Fruit fly (Drosophila melanogaster) whole organism, embryonic: Measurements from ENCODE around the gene dUTPase.

Source experiments
- BtbVII ChIP-seq: fragments of 200-800 bp; sonication (Bioruptor generic); optimal IDR thresholded peaks from 3 replicates; lab custom pipeline; 2017; ENCODE audit warnings: missing biosample characterization, mild to moderate bottlenecking, missing genetic modification characterization
- CG12219 ChIP-seq: fragments of 200-800 bp; sonication (Bioruptor generic); optimal IDR thresholded peaks from 3 replicates; lab custom pipeline; 2018; ENCODE audit warnings: missing biosample characterization, mild to moderate bottlenecking, missing genetic modification characterization
- CG12769 ChIP-seq: fragments of 200-800 bp; sonication (Bioruptor generic); optimal IDR thresholded peaks from 2 replicates; lab custom pipeline; 2019; ENCODE audit warnings: missing biosample characterization, mild to moderate bottlenecking, missing genetic modification characterization, moderate library complexity
- CG13894 ChIP-seq: fragments of 200-800 bp; sonication (Bioruptor generic); optimal IDR thresholded peaks from 3 replicates; lab custom pipeline; 2018; ENCODE audit warnings: missing biosample characterization, mild to moderate bottlenecking, missing genetic modification characterization, moderate library complexity
- CG15601 ChIP-seq: fragments of 200-800 bp; sonication (Bioruptor generic); optimal IDR thresholded peaks from 3 replicates; lab custom pipeline; 2019; ENCODE audit warnings: missing biosample characterization, mild to moderate bottlenecking, missing genetic modification characterization, moderate library complexity
- CG17186 ChIP-seq: fragments of 200-800 bp; sonication (Bioruptor generic); optimal IDR thresholded peaks from 3 replicates; lab custom pipeline; 2017; ENCODE audit warnings: missing biosample characterization, missing genetic modification reagents, missing genetic modification characterization
- CG17361 ChIP-seq: fragments of 200-800 bp; sonication (Bioruptor generic); IDR thresholded peaks from 3 replicates; pipeline ENCODE4 v1.3.6; 2022; ENCODE audit warnings: missing biosample characterization, missing genetic modification characterization
- CG17912 ChIP-seq: fragments of 200-800 bp; sonication (Bioruptor generic); optimal IDR thresholded peaks from 2 replicates; lab custom pipeline; 2018; ENCODE audit warnings: missing biosample characterization, mild to moderate bottlenecking, missing genetic modification characterization
- CG18476 ChIP-seq: fragments of 200-800 bp; sonication (Bioruptor generic); optimal IDR thresholded peaks from 2 replicates; lab custom pipeline; 2016; ENCODE audit warnings: missing biosample characterization, mild to moderate bottlenecking, missing genetic modification characterization
- CG30403 ChIP-seq: fragments of 200-800 bp; sonication (Bioruptor generic); optimal IDR thresholded peaks from 3 replicates; lab custom pipeline; 2016; ENCODE audit warnings: missing biosample characterization, missing genetic modification characterization
- CG31224 ChIP-seq: fragments of 200-800 bp; sonication (Bioruptor generic); IDR thresholded peaks from 2 replicates; pipeline ENCODE4 v1.3.6; 2022; ENCODE audit warnings: missing biosample characterization, missing genetic modification characterization
- CG4617 ChIP-seq: fragments of 200-800 bp; sonication (Bioruptor generic); optimal IDR thresholded peaks from 3 replicates; lab custom pipeline; 2016; ENCODE audit warnings: missing biosample characterization, missing genetic modification characterization, borderline replicate concordance
- CG4820 ChIP-seq: fragments of 200-800 bp; sonication (Bioruptor generic); optimal IDR thresholded peaks from 3 replicates; lab custom pipeline; 2016; ENCODE audit warnings: missing biosample characterization, missing genetic modification characterization
- CG7928 ChIP-seq: fragments of 200-800 bp; sonication (Bioruptor generic); optimal IDR thresholded peaks from 2 replicates; lab custom pipeline; 2017; ENCODE audit warnings: missing biosample characterization, mild to moderate bottlenecking, missing genetic modification characterization
- CG8388 ChIP-seq: fragments of 200-800 bp; sonication (Bioruptor generic); optimal IDR thresholded peaks from 2 replicates; lab custom pipeline; 2019; ENCODE audit warnings: missing biosample characterization, mild to moderate bottlenecking, missing genetic modification characterization, moderate library complexity
- CG8924 ChIP-seq: fragments of 200-800 bp; optimal IDR thresholded peaks from 3 replicates; lab custom pipeline; 2019; ENCODE audit warnings: missing biosample characterization, mild to moderate bottlenecking, missing genetic modification characterization, moderate library complexity
- CG9727 ChIP-seq: fragments of 200-800 bp; sonication (Bioruptor generic); optimal IDR thresholded peaks from 3 replicates; lab custom pipeline; 2017; ENCODE audit warnings: missing biosample characterization, mild to moderate bottlenecking, missing genetic modification characterization
- D19B ChIP-seq: fragments of 200-800 bp; sonication (Bioruptor generic); optimal IDR thresholded peaks from 2 replicates; lab custom pipeline; 2017; ENCODE audit warnings: missing biosample characterization, mild to moderate bottlenecking, missing genetic modification characterization
- Dad ChIP-seq: fragments of 200-800 bp; sonication (Bioruptor generic); optimal IDR thresholded peaks from 3 replicates; lab custom pipeline; 2016; ENCODE audit warnings: missing biosample characterization, missing genetic modification characterization
- Dip2 ChIP-seq: fragments of 200-800 bp; sonication (Bioruptor generic); IDR thresholded peaks from 2 replicates; pipeline ENCODE4 v1.3.6; 2022; ENCODE audit warnings: missing biosample characterization, missing genetic modification characterization
- Ets65A ChIP-seq: fragments of 200-800 bp; sonication (Bioruptor generic); peaks from one replicate; lab custom pipeline; 2016; ENCODE audit warnings: missing biosample characterization, missing genetic modification characterization
- Fer2 ChIP-seq: fragments of 200-800 bp; sonication (Bioruptor generic); optimal IDR thresholded peaks from 2 replicates; lab custom pipeline; 2018; ENCODE audit warnings: missing biosample characterization, mild to moderate bottlenecking, missing genetic modification characterization, moderate library complexity
- Hmx ChIP-seq: fragments of 200-800 bp; sonication (Bioruptor generic); optimal IDR thresholded peaks from 2 replicates; lab custom pipeline; 2016; ENCODE audit warnings: missing biosample characterization, missing genetic modification characterization
- Hr3 ChIP-seq: fragments of 200-800 bp; sonication (Bioruptor generic); optimal IDR thresholded peaks from 3 replicates; lab custom pipeline; 2016; ENCODE audit warnings: missing biosample characterization, missing genetic modification characterization
- Hr39 ChIP-seq: fragments of >200 bp; optimal IDR thresholded peaks from 2 replicates; lab custom pipeline; 2017
- Meics ChIP-seq: fragments of 200-800 bp; sonication (Bioruptor generic); optimal IDR thresholded peaks from 2 replicates; lab custom pipeline; 2017; ENCODE audit warnings: missing biosample characterization, mild to moderate bottlenecking, missing genetic modification characterization
- NFAT ChIP-seq: fragments of 200-800 bp; sonication (Bioruptor generic); IDR thresholded peaks from 2 replicates; pipeline ENCODE4 v1.3.6; 2022; ENCODE audit warnings: missing biosample characterization, missing genetic modification characterization
- Opbp ChIP-seq: fragments of 200-800 bp; sonication (Bioruptor generic); IDR thresholded peaks from 3 replicates; pipeline ENCODE4 v1.3.6; 2022; ENCODE audit warnings: missing biosample characterization, missing genetic modification characterization; ENCODE audit not compliant: partially characterized antibody
- Spps ChIP-seq: fragments of 200-800 bp; sonication (Bioruptor generic); optimal IDR thresholded peaks from 2 replicates; lab custom pipeline; 2018; ENCODE audit warnings: missing biosample characterization, mild to moderate bottlenecking, missing genetic modification characterization
- Trl ChIP-seq, 3 experiments: fragments of >200 bp in 2 of 3; fragments of 200-800 bp in 1 of 3; sonication (Bioruptor generic) in 1 of 3; optimal IDR thresholded peaks; 2 replicates in 1 of 3; 3 replicates in 2 of 3; lab custom pipeline; 2016 to 2017; ENCODE audit warnings: missing biosample characterization in 1 of 3, missing genetic modification characterization in 1 of 3
- abd-A ChIP-seq: fragments of 200-800 bp; sonication (Bioruptor generic); optimal IDR thresholded peaks from 3 replicates; lab custom pipeline; 2019; ENCODE audit warnings: missing biosample characterization, mild to moderate bottlenecking, missing genetic modification characterization, moderate library complexity
- chinmo ChIP-seq: fragments of 200-800 bp; sonication (Bioruptor generic); IDR thresholded peaks from 4 replicates; pipeline ENCODE4 v1.3.6; 2022; ENCODE audit warnings: missing biosample characterization, missing genetic modification characterization; ENCODE audit not compliant: partially characterized antibody
- cwo ChIP-seq: fragments of 200-800 bp; sonication (Bioruptor generic); optimal IDR thresholded peaks from 3 replicates; lab custom pipeline; 2017; ENCODE audit warnings: missing biosample characterization, missing genetic modification characterization, mild to moderate bottlenecking, moderate library complexity, missing genetic modification reagents
- dysf ChIP-seq: fragments of 200-800 bp; sonication (Bioruptor generic); IDR thresholded peaks from 3 replicates; pipeline ENCODE4 v1.3.6; 2022; ENCODE audit warnings: missing biosample characterization, missing genetic modification characterization
- ems ChIP-seq: fragments of 200-800 bp; sonication (Bioruptor generic); optimal IDR thresholded peaks from 3 replicates; lab custom pipeline; 2016; ENCODE audit warnings: missing biosample characterization, missing genetic modification characterization
- gfzf ChIP-seq: fragments of 200-800 bp; sonication (Bioruptor generic); optimal IDR thresholded peaks from 2 replicates; lab custom pipeline; 2016; ENCODE audit warnings: missing biosample characterization, mild to moderate bottlenecking, missing genetic modification characterization, moderate library complexity
- hkb ChIP-seq, 2 experiments: fragments of 200-800 bp in 1 of 2; fragments of >200 bp in 1 of 2; sonication (Bioruptor generic) in 1 of 2; IDR thresholded peaks in 1 of 2; optimal IDR thresholded peaks in 1 of 2; 2 replicates each; pipeline versions ENCODE4 v1.3.6 to Lab custom; 2017 to 2022; ENCODE audit warnings: missing biosample characterization in 1 of 2, missing genetic modification characterization in 1 of 2
- insv ChIP-seq, 2 experiments: fragments of 200-800 bp; sonication (Bioruptor generic); optimal IDR thresholded peaks; 3 replicates each; lab custom pipeline; 2016 to 2018; ENCODE audit warnings: missing biosample characterization in 2 of 2, missing genetic modification characterization in 2 of 2
- jigr1 ChIP-seq: fragments of 200-800 bp; sonication (Bioruptor generic); IDR thresholded peaks from 3 replicates; pipeline ENCODE4 v1.3.6; 2022; ENCODE audit warnings: missing biosample characterization, missing genetic modification characterization
- lov ChIP-seq, 2 experiments: fragments of 200-800 bp in 1 of 2; fragments of >200 bp in 1 of 2; sonication (Bioruptor generic) in 1 of 2; IDR thresholded peaks in 1 of 2; optimal IDR thresholded peaks in 1 of 2; 2 replicates in 1 of 2; 3 replicates in 1 of 2; pipeline versions ENCODE4 v1.3.6 to Lab custom; 2017 to 2022; ENCODE audit warnings: missing biosample characterization in 1 of 2, missing genetic modification characterization in 1 of 2
- mld ChIP-seq: fragments of 200-800 bp; sonication (Bioruptor generic); IDR thresholded peaks from 3 replicates; pipeline ENCODE4 v1.3.6; 2022; ENCODE audit warnings: missing biosample characterization, missing genetic modification characterization; ENCODE audit not compliant: partially characterized antibody
- nom ChIP-seq: fragments of 200-800 bp; sonication (Bioruptor generic); optimal IDR thresholded peaks from 2 replicates; lab custom pipeline; 2017; ENCODE audit warnings: missing biosample characterization, missing genetic modification characterization, mild to moderate bottlenecking, moderate library complexity, missing genetic modification reagents
- odd ChIP-seq: fragments of 200-800 bp; sonication (Bioruptor generic); optimal IDR thresholded peaks from 2 replicates; lab custom pipeline; 2017; ENCODE audit warnings: missing biosample characterization, mild to moderate bottlenecking, missing genetic modification characterization
- repo ChIP-seq: fragments of 200-800 bp; sonication (Bioruptor generic); optimal IDR thresholded peaks from 2 replicates; lab custom pipeline; 2016; ENCODE audit warnings: missing biosample characterization, missing genetic modification characterization
- ro ChIP-seq: fragments of 200-800 bp; sonication (Bioruptor generic); IDR thresholded peaks from 2 replicates; pipeline ENCODE4 v1.3.6; 2022; ENCODE audit warnings: missing biosample characterization, missing genetic modification characterization
- tx ChIP-seq: fragments of 200-800 bp; sonication (Bioruptor generic); optimal IDR thresholded peaks from 2 replicates; lab custom pipeline; 2016; ENCODE audit warnings: missing biosample characterization, missing genetic modification characterization
- wor ChIP-seq: fragments of 200-800 bp; sonication (Bioruptor generic); IDR thresholded peaks from 2 replicates; pipeline ENCODE4 v1.3.6; 2022; ENCODE audit warnings: missing biosample characterization, missing genetic modification characterization

The dUTPase gene

DNA sequence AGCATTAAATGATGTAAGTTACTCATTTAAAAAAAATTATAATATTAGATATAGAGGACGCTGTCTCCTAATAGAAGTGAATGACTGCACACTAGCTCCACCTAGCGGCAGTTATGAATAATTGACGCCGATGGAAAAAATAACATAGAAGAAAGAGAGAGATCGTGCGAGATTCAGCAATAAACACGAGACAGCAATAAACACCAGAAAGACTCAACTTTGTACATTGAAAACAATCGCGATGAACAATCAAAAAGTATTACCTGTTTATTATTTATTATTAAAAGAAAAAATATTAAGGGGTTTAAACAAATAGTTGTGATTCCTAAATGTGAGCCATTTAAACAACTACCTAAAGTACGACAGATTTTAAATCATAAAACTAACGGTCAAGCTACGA, 25.0 kb upstream of the dUTPase start (continued):
- TF ChIP-seq CG12219 (GFP tag; lab: Kevin White, UChicago) = no peak
- TF ChIP-seq cwo (GFP tag; lab: Kevin White, UChicago) = peak; percentile 75
- no peak for TF ChIP-seq tx (GFP tag; lab: Kevin White, UChicago)

DNA sequence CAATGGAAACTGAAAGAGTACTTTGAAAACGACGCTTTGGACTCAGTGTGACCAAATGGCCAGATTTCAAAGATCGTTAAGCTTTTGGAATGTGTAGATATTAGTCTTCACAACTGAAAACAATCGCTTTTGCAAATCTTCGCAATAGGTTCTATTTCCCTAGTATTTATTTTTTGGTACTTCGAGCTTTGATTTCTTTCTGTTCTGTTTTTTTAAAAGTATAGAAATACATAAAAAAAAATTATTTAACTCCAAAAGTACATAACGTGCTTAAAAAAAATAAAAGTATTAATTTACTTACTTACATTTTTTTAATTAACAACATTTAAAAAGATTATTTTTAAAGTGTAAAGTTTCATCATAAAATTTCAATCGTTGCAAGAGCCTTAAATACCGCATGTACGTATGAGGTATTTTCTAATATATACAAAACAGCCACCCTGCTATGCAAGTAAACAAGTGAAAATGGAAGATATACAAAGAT, 23.7 kb upstream of the dUTPase start, which contains the start of the genes piwi and CG12253:
piwi (minus strand) TSS at position 51 of the 484 bp plus-strand sequence.
CG12253 (plus strand) TSS at position 437 of the 484 bp plus-strand sequence.
- TF ChIP-seq lov (optimal IDR thresholded peaks at IDR 0.05; lab: Kevin White, UChicago) (no peak), lov (GFP tag; IDR thresholded peaks at IDR 0.05; lab: Robert Waterston, UW) (no peak), dysf (GFP tag; lab: Robert Waterston, UW) (peak; percentile 89), jigr1 (no peak), Ets65A (GFP tag; lab: Kevin White, UChicago) (peak; percentile 24), Hr3 (peak; percentile 84), CG18476 (GFP tag; lab: Kevin White, UChicago) (peak; percentile 24), insv (GFP tag; optimal IDR thresholded peaks at IDR 0.05; lab: Kevin White, UChicago) (no peak), Dad (no peak), gfzf (GFP tag; lab: Kevin White, UChicago) (peak; percentile 69), NFAT (no peak), CG17186 (GFP tag; lab: Kevin White, UChicago) (no peak), chinmo (GFP tag; lab: Robert Waterston, UW) (no peak), ro (peak; percentile 64; the same call in 1 of the 2 replicates), CG15601 (peak; percentile 86), CG17361 (no peak; the same call in 2 of the 3 replicates), BtbVII (GFP tag; lab: Kevin White, UChicago) (no peak), CG31224 (no peak), ems (GFP tag; lab: Kevin White, UChicago) (no peak), CG8924 (tag; lab: Kevin White, UChicago) (peak; percentile 89), mld (GFP tag; lab: Robert Waterston, UW) (no peak), Dip2 (GFP tag; lab: Robert Waterston, UW) (no peak), hkb (optimal IDR thresholded peaks at IDR 0.05; lab: Kevin White, UChicago) (no peak), hkb (GFP tag; IDR thresholded peaks at IDR 0.05; lab: Robert Waterston, UW) (peak; percentile 21; the same call in 1 of the 2 replicates), Meics (GFP tag; lab: Kevin White, UChicago) (no peak), Opbp (no peak), odd (GFP tag; lab: Kevin White, UChicago) (peak; percentile 54), Hr39 (lab: Kevin White, UChicago) (no peak), CG17912 (GFP tag; lab: Kevin White, UChicago) (no peak), Trl (optimal IDR thresholded peaks at IDR 0.05; lab: Kevin White, UChicago) (no peak), Trl (GFP tag; optimal IDR thresholded peaks at IDR 0.05; lab: Kevin White, UChicago) (peak; percentile 20), Spps (peak; percentile 14), D19B (GFP tag; lab: Kevin White, UChicago) (no peak), wor (GFP tag; lab: Robert Waterston, UW) (peak; percentile 75), CG13894 (tag; lab: Kevin White, UChicago) (no peak), nom (GFP tag; lab: Kevin White, UChicago) (no peak), CG30403 (GFP tag; lab: Kevin White, UChicago) (peak; percentile 93), repo (no peak), CG7928 (GFP tag; lab: Kevin White, UChicago) (peak; percentile 1), CG4820 (GFP tag; lab: Kevin White, UChicago) (peak; percentile 14), CG4617 (GFP tag; lab: Kevin White, UChicago) (peak; percentile 27), CG9727 (peak; percentile 49), abd-A (tag; lab: Kevin White, UChicago) (no peak), CG8388 (GFP tag; lab: Kevin White, UChicago) (peak; percentile 87), Hmx (GFP tag; lab: Kevin White, UChicago) (no peak), CG12769 (tag; lab: Kevin White, UChicago) (no peak), Fer2 (tag; lab: Kevin White, UChicago) (no peak)
